Worm (Caenorhabditis elegans) whole organism, L3 larva: Measurements from ENCODE around the gene nxf-1.

Experiments used
- ama-1 ChIP-seq: fragments of 150-350 bp; optimal IDR thresholded peaks from 2 replicates; lab custom pipeline; 2018
- ceh-82 ChIP-seq: fragments of 150-350 bp; optimal IDR thresholded peaks from 2 replicates; lab custom pipeline; 2014; ENCODE audit warnings: missing biosample characterization, missing genetic modification characterization
- elt-1 ChIP-seq: fragments of 150-350 bp; optimal IDR thresholded peaks from 2 replicates; lab custom pipeline; 2014; ENCODE audit warnings: missing biosample characterization, missing genetic modification characterization
- fkh-10 ChIP-seq: sonication (generic microtip); optimal IDR thresholded peaks from 2 replicates; lab custom pipeline; 2017; ENCODE audit warnings: missing biosample characterization, missing genetic modification reagents, missing genetic modification characterization
- jun-1 ChIP-seq: fragments of 150-350 bp; optimal IDR thresholded peaks from 2 replicates; lab custom pipeline; 2014; ENCODE audit warnings: missing biosample characterization, missing genetic modification reagents, missing genetic modification characterization
- nfya-1 ChIP-seq: sonication (generic microtip); optimal IDR thresholded peaks from 2 replicates; lab custom pipeline; 2017; ENCODE audit warnings: missing genetic modification characterization, mild to moderate bottlenecking, missing compliant biosample characterization, antibody characterized with exemption, moderate library complexity; ENCODE audit not compliant: insufficient read depth
- nhr-237 ChIP-seq: fragments of 150-350 bp; optimal IDR thresholded peaks from 2 replicates; lab custom pipeline; 2014; ENCODE audit warnings: missing biosample characterization, missing genetic modification characterization
- nhr-76 ChIP-seq: fragments of 150-350 bp; sonication (generic microtip); optimal IDR thresholded peaks from 5 replicates; lab custom pipeline; 2014; ENCODE audit warnings: missing biosample characterization, missing genetic modification characterization
- pqm-1 ChIP-seq: fragments of 150-350 bp; optimal IDR thresholded peaks from 2 replicates; lab custom pipeline; 2017; ENCODE audit warnings: missing biosample characterization, missing genetic modification characterization, inconsistent platforms
- unc-62 ChIP-seq: fragments of 150-350 bp; sonication (generic microtip); optimal IDR thresholded peaks from 4 replicates; lab custom pipeline; 2014; ENCODE audit warnings: missing biosample characterization, missing genetic modification reagents, missing genetic modification characterization

DNA sequence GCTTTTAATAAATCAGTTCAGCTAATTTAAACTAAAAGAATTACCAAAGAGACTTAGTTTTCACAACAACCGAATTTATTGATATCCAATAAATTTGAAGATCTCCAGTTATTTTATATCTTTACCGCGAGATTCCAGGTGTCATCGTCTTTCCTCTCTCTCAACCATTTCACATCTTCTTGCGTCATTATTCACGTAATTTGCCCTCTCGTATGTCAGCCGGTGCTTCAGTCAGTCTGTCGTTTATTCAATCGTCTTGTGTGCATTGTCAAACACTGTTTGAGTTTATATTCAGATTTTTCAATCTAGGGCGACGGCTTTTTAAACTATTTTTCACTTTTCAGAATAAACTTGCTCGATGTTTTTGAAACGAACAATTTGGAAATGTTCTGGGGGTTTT lies 22.5 kb upstream of the nxf-1 start:
- TF ChIP-seq nhr-237 = no peak
- no peak for TF ChIP-seq nfya-1 (tag; lab: Kevin White, UChicago)
- TF ChIP-seq elt-1 = no peak
- no peak for TF ChIP-seq ceh-82 (tag; lab: Kevin White, UChicago)
- TF ChIP-seq unc-62 (GFP tag; lab: Kevin White, UChicago) = no peak
- TF ChIP-seq jun-1 (tag; lab: Kevin White, UChicago) = no peak
- no peak for TF ChIP-seq nhr-76
- no peak for TF ChIP-seq pqm-1 (tag; lab: Kevin White, UChicago)
- TF ChIP-seq ama-1 (lab: Kevin White, UChicago) = no peak
- no peak for TF ChIP-seq fkh-10
